Worm (Caenorhabditis elegans) whole organism, L4 larva: ENCODE measurements around the gene F27E5.3.

Source experiments
- dpl-1 ChIP-seq: fragments of 150-350 bp; optimal IDR thresholded peaks from 2 replicates; lab custom pipeline; 2014; ENCODE audit warnings: missing biosample characterization, missing genetic modification reagents, missing genetic modification characterization
- pqm-1 ChIP-seq: sonication (generic microtip); optimal IDR thresholded peaks from 2 replicates; lab custom pipeline; 2017; ENCODE audit warnings: missing biosample characterization, missing genetic modification characterization

ce11 chrII:10144092-10144491 is at the start of gene F27E5.3:
- TF ChIP-seq pqm-1 (no peak), dpl-1 (no peak)
